Fruit fly (Drosophila melanogaster) whole organism, pupa: Measurements from ENCODE around the gene t-Grip84.

Source experiments
- CG15710 ChIP-seq: fragments of 200-800 bp; sonication (Bioruptor generic); optimal IDR thresholded peaks from 2 replicates; lab custom pipeline; 2018; ENCODE audit warnings: missing biosample characterization, mild to moderate bottlenecking, missing genetic modification characterization, moderate library complexity
- CG32121 ChIP-seq: fragments of 200-800 bp; sonication (Bioruptor generic); IDR thresholded peaks from 2 replicates; pipeline ENCODE4 v1.3.6; 2022; ENCODE audit warnings: missing biosample characterization, missing genetic modification characterization
- CG34367 ChIP-seq: fragments of 200-800 bp; sonication (Bioruptor generic); optimal IDR thresholded peaks from 2 replicates; lab custom pipeline; 2018; ENCODE audit warnings: missing biosample characterization, mild to moderate bottlenecking, missing genetic modification characterization
- CG4496 ChIP-seq: fragments of 200-800 bp; sonication (Bioruptor generic); IDR thresholded peaks from 3 replicates; pipeline ENCODE4 v1.3.6; 2022; ENCODE audit warnings: missing biosample characterization, missing genetic modification characterization
- Pif1A ChIP-seq: fragments of 200-800 bp; sonication (Bioruptor generic); optimal IDR thresholded peaks from 3 replicates; lab custom pipeline; 2016; ENCODE audit warnings: missing biosample characterization, missing genetic modification characterization
- Pif1B ChIP-seq: fragments of 200-800 bp; sonication (Bioruptor generic); optimal IDR thresholded peaks from 3 replicates; lab custom pipeline; 2016; ENCODE audit warnings: missing biosample characterization, missing genetic modification characterization
- Snoo ChIP-seq: fragments of 200-800 bp; sonication (Bioruptor generic); optimal IDR thresholded peaks from 3 replicates; lab custom pipeline; 2017; ENCODE audit warnings: missing biosample characterization, mild to moderate bottlenecking, missing genetic modification characterization, inconsistent platforms

dm6 chr3L:7553062-7553461, 37.7 kb downstream of the t-Grip84 start:
- TF ChIP-seq CG32121 (GFP tag; lab: Robert Waterston, UW) (no peak), CG34367 (tag; lab: Kevin White, UChicago) (no peak), CG4496 (GFP tag; lab: Robert Waterston, UW) (no peak), Pif1A (GFP tag; lab: Kevin White, UChicago) (no peak), Snoo (tag; lab: Kevin White, UChicago) (no peak), Pif1B (no peak), CG15710 (no peak)
